Fruit fly (Drosophila melanogaster): Measurements from ENCODE around the gene CG13138.

The CG13138 gene

DNA sequence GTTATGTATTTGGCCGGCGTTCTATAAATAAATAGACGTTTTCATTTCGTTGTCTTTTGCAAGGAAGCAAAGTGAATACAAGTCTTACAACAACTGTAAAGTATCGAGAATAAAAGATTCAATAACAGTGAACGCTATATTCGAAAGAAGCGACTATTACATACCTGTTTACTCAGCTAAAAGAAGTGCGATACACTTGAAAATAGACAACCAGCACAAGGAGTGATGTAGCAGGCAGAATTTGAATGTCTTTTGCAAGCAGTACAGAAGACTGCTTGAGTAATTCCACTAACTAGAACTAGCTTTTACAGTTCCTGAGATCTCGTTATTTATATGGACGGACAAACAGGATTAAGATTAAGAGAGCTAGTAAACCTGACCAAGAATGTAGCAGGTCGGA lies 3.5 kb downstream of the CG13138 start:
- TF ChIP-seq CG11294 (GFP tag; IDR thresholded peaks at IDR 0.05) (no peak), fkh (GFP tag; optimal IDR thresholded peaks at IDR 0.05) (peak; percentile 91), fd85E (GFP tag; optimal IDR thresholded peaks at IDR 0.05) (no peak)

DNA sequence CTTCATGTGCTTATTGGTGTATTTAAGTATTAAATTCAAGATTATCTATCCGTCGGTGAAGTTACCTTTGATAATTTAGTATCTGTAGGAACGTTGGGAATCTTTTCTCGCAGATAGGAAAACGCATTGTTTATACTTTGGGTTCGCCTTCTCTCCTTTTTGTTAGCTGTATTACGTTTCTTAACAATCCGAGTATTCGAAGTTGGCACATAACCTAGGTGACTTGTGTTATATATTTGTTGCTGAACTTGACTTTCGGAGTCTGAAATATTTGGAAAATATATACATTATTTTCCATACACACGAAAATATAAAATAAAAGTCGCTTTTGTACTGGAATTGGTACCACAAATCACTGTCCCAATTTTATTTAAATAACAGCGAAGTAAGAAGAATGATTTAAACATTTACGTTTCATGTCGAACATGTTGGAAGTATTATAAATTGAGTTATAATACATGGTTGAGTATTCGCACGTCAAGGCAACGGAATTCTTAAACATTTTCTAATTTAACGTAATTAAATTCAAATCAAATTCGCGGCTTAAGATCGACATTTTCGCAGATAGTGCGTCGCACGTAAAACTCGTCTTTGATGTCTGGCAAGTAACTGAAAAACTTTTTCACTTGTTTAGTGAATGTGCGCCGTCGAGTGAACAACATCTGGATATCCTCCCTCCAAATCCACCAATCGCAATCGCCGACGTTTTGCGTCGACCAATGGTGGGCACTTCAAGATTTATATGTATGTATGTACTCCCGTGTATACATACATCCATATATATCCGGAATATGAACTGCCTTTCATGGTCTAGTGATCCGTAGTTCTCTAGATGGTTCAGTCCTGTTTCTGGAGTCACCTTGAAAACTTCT lies 6.8 kb downstream of the CG13138 start, which contains the start of gene Hand:
Hand (minus strand) TSS at position 588 of the 872 bp plus-strand sequence.
- no peak for TF ChIP-seq achi (GFP tag; optimal IDR thresholded peaks at IDR 0.05)
- TF ChIP-seq Sox15 (GFP tag; optimal IDR thresholded peaks at IDR 0.05) = no peak
- TF ChIP-seq Lpt (GFP tag; optimal IDR thresholded peaks at IDR 0.05) = no peak
- TF ChIP-seq Hr38 (GFP tag; optimal IDR thresholded peaks at IDR 0.05) = no peak
- TF ChIP-seq Eip78C (GFP tag) = peak; percentile 26
- TF ChIP-seq Hr39 (GFP tag; optimal IDR thresholded peaks at IDR 0.05) = no peak

DNA sequence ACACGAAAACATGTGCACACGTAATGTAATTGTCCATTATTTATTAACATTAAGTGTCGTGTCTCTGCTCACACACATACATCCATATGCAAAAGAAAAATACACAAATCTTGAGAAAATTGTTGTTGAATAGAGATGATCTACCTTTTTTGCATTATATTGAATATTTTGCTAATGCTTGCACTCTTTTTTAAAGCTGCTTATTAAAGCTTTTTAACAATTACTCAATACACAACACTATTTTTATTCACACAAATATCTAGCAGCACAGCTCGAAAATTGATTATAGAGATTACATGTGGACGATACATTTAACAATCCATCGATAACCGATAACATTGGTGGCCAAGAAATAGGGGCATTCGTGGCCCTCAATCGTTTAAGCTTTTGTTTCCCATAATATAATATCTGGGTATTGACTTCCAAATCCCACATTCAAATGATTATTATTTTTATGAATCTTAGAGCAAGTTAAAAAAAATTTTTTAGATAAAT lies 9.7 kb downstream of the CG13138 start, which contains the start of gene Ufd4:
Ufd4 (minus strand) TSS at position 300 of the 495 bp plus-strand sequence.
- TF ChIP-seq achi (GFP tag; optimal IDR thresholded peaks at IDR 0.05) = no peak
- TF ChIP-seq CG11762 (GFP tag; optimal IDR thresholded peaks at IDR 0.05; ENCODE audit: insufficient read depth) = no peak
- peak; percentile 29 for TF ChIP-seq CG6792 (GFP tag; optimal IDR thresholded peaks at IDR 0.05)
- no peak for TF ChIP-seq dsx (GFP tag; optimal IDR thresholded peaks at IDR 0.05; ENCODE audit: poor library complexity, severe bottlenecking)
- peak; percentile 70 for TF ChIP-seq esn (GFP tag; optimal IDR thresholded peaks at IDR 0.05)
- TF ChIP-seq CG3032 (tag; optimal IDR thresholded peaks at IDR 0.05) = peak; percentile 67
- peak; percentile 11 for TF ChIP-seq CG11902 (GFP tag; optimal IDR thresholded peaks at IDR 0.05)
- TF ChIP-seq lz (GFP tag; optimal IDR thresholded peaks at IDR 0.05) = no peak
- TF ChIP-seq fd85E (GFP tag; optimal IDR thresholded peaks at IDR 0.05) = peak; percentile 7
- TF ChIP-seq CG16779 (tag; optimal IDR thresholded peaks at IDR 0.05) = no peak
- TF ChIP-seq CG6854 (GFP tag; optimal IDR thresholded peaks at IDR 0.05) = no peak
- TF ChIP-seq CG15336 (GFP tag; IDR thresholded peaks at IDR 0.05) = peak; percentile 68; the same call in 1 of the 2 replicates
- no peak for TF ChIP-seq Hr4 (GFP tag; optimal IDR thresholded peaks at IDR 0.05)
- no peak for TF ChIP-seq CG1621 (tag; optimal IDR thresholded peaks at IDR 0.05)
- peak; percentile 63 for TF ChIP-seq CG31627 (GFP tag; optimal IDR thresholded peaks at IDR 0.05)
- no peak for TF ChIP-seq CG34406 (GFP tag; optimal IDR thresholded peaks at IDR 0.05)
- no peak for TF ChIP-seq CG6276 (GFP tag; optimal IDR thresholded peaks at IDR 0.05)

DNA sequence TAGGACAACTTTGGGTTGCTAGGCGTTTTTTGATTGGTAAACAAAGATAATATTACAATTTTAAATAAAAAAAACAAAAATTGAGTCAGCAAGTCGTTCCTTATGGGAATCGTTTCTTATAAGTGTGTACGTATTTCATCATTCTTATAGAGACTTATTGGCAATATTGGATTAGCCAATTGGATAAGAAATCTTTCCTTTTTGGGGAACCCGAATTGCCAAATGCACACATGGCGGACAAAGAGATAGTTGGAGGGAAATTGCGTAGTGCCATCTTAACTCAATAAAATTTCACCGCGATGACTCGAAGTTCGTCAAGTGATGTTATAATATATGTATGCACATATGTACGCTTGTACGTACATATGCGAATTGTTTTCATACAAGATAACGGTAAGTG lies 10.5 kb downstream of the CG13138 start:
- no peak for TF ChIP-seq Lpt (GFP tag; optimal IDR thresholded peaks at IDR 0.05)
- no peak for TF ChIP-seq Blimp-1 (GFP tag; optimal IDR thresholded peaks at IDR 0.05)
- no peak for TF ChIP-seq OdsH (GFP tag; optimal IDR thresholded peaks at IDR 0.05)
- no peak for TF ChIP-seq CG8319 (GFP tag; optimal IDR thresholded peaks at IDR 0.05)
- no peak for TF ChIP-seq CG6808 (GFP tag; optimal IDR thresholded peaks at IDR 0.05)
- no peak for TF ChIP-seq eg (GFP tag; IDR thresholded peaks at IDR 0.05)
- no peak for TF ChIP-seq CG34406 (GFP tag; optimal IDR thresholded peaks at IDR 0.05)
- TF ChIP-seq fd59A (GFP tag; optimal IDR thresholded peaks at IDR 0.05) = no peak
- TF ChIP-seq Sox102F (GFP tag; optimal IDR thresholded peaks at IDR 0.05) = no peak
- TF ChIP-seq Hr4 (GFP tag; optimal IDR thresholded peaks at IDR 0.05) = no peak
- TF ChIP-seq net (GFP tag; optimal IDR thresholded peaks at IDR 0.05) = no peak
- TF ChIP-seq fkh (GFP tag; optimal IDR thresholded peaks at IDR 0.05) = no peak
- TF ChIP-seq Hr38 (GFP tag; optimal IDR thresholded peaks at IDR 0.05) = no peak
- no peak for TF ChIP-seq CG11902 (GFP tag; optimal IDR thresholded peaks at IDR 0.05)
- TF ChIP-seq achi (GFP tag; optimal IDR thresholded peaks at IDR 0.05) = no peak
